Fruit fly (Drosophila melanogaster) whole organism, embryonic: ENCODE measurements around the gene Fancl.

Experiments used
- Blimp-1 ChIP-seq: fragments of 200-800 bp; sonication (Bioruptor generic); optimal IDR thresholded peaks from 3 replicates; lab custom pipeline; 2018; ENCODE audit warnings: missing biosample characterization, missing genetic modification characterization, mild to moderate bottlenecking, moderate library complexity, missing genetic modification reagents
- CG10147 ChIP-seq: fragments of 200-800 bp; sonication (Bioruptor generic); optimal IDR thresholded peaks from 2 replicates; lab custom pipeline; 2019; ENCODE audit warnings: missing biosample characterization, mild to moderate bottlenecking, missing genetic modification characterization, moderate library complexity
- CG10431 ChIP-seq: fragments of 200-800 bp; sonication (Bioruptor generic); optimal IDR thresholded peaks from 3 replicates; lab custom pipeline; 2018; ENCODE audit warnings: missing biosample characterization, mild to moderate bottlenecking, missing genetic modification characterization
- CG10979 ChIP-seq: fragments of 200-800 bp; sonication (Bioruptor generic); optimal IDR thresholded peaks from 2 replicates; lab custom pipeline; 2018; ENCODE audit warnings: missing biosample characterization, mild to moderate bottlenecking, missing genetic modification characterization, moderate library complexity
- CG12219 ChIP-seq: fragments of 200-800 bp; sonication (Bioruptor generic); optimal IDR thresholded peaks from 3 replicates; lab custom pipeline; 2018; ENCODE audit warnings: missing biosample characterization, mild to moderate bottlenecking, missing genetic modification characterization
- CG13424 ChIP-seq: fragments of 200-800 bp; sonication (Bioruptor generic); optimal IDR thresholded peaks from 2 replicates; lab custom pipeline; 2019; ENCODE audit warnings: missing biosample characterization, mild to moderate bottlenecking, missing genetic modification characterization, moderate library complexity
- CG18619 ChIP-seq: fragments of 200-800 bp; sonication (Bioruptor generic); optimal IDR thresholded peaks from 3 replicates; lab custom pipeline; 2017; ENCODE audit warnings: missing biosample characterization, mild to moderate bottlenecking, missing genetic modification characterization
- CG2120 ChIP-seq: fragments of 200-800 bp; sonication (Bioruptor generic); optimal IDR thresholded peaks from 3 replicates; lab custom pipeline; 2016; ENCODE audit warnings: missing biosample characterization, missing genetic modification characterization
- CG2202 ChIP-seq: fragments of 200-800 bp; sonication (Bioruptor generic); optimal IDR thresholded peaks from 2 replicates; lab custom pipeline; 2018; ENCODE audit warnings: missing biosample characterization, mild to moderate bottlenecking, missing genetic modification characterization
- CG2678 ChIP-seq: fragments of 200-800 bp; sonication (Bioruptor generic); optimal IDR thresholded peaks from 3 replicates; lab custom pipeline; 2019; ENCODE audit warnings: missing biosample characterization, mild to moderate bottlenecking, missing genetic modification characterization, moderate library complexity
- CG30403 ChIP-seq: fragments of 200-800 bp; sonication (Bioruptor generic); optimal IDR thresholded peaks from 3 replicates; lab custom pipeline; 2016; ENCODE audit warnings: missing biosample characterization, missing genetic modification characterization
- CG31441 ChIP-seq: fragments of 200-800 bp; sonication (Bioruptor generic); IDR thresholded peaks from 2 replicates; pipeline ENCODE4 v1.3.6; 2022; ENCODE audit warnings: missing biosample characterization, missing genetic modification characterization
- CG3407 ChIP-seq: fragments of 200-800 bp; sonication (Bioruptor generic); optimal IDR thresholded peaks from 2 replicates; lab custom pipeline; 2018; ENCODE audit warnings: missing biosample characterization, mild to moderate bottlenecking, missing genetic modification characterization
- CG4404 ChIP-seq: fragments of 200-800 bp; sonication (Bioruptor generic); IDR thresholded peaks from 2 replicates; pipeline ENCODE4 v1.3.6; 2022; ENCODE audit warnings: missing biosample characterization, missing genetic modification characterization
- CG4424 ChIP-seq: fragments of 200-800 bp; sonication (Bioruptor generic); optimal IDR thresholded peaks from 3 replicates; lab custom pipeline; 2016; ENCODE audit warnings: missing biosample characterization, missing genetic modification characterization
- CG6854 ChIP-seq: fragments of 200-800 bp; sonication (Bioruptor generic); optimal IDR thresholded peaks from 3 replicates; lab custom pipeline; 2017; ENCODE audit warnings: missing biosample characterization, mild to moderate bottlenecking, missing genetic modification characterization
- CG7839 ChIP-seq: fragments of 200-800 bp; sonication (Bioruptor generic); optimal IDR thresholded peaks from 3 replicates; lab custom pipeline; 2018; ENCODE audit warnings: missing biosample characterization, mild to moderate bottlenecking, missing genetic modification characterization, moderate library complexity
- CG8290 ChIP-seq, 3 experiments: fragments of 200-800 bp; sonication (Bioruptor generic); optimal IDR thresholded peaks; 2 replicates each; lab custom pipeline; 2016 to 2019; ENCODE audit warnings: missing biosample characterization in 3 of 3, missing genetic modification characterization in 3 of 3, mild to moderate bottlenecking in 2 of 3, moderate library complexity in 1 of 3
- CG8765 ChIP-seq: fragments of 200-800 bp; sonication (Bioruptor generic); IDR thresholded peaks from 2 replicates; pipeline ENCODE4 v1.3.6; 2022; ENCODE audit warnings: missing biosample characterization, missing genetic modification characterization
- CG9437 ChIP-seq: fragments of 200-800 bp; sonication (Bioruptor generic); optimal IDR thresholded peaks from 2 replicates; lab custom pipeline; 2018; ENCODE audit warnings: missing biosample characterization, mild to moderate bottlenecking, missing genetic modification characterization
- CG9727 ChIP-seq: fragments of 200-800 bp; sonication (Bioruptor generic); optimal IDR thresholded peaks from 3 replicates; lab custom pipeline; 2017; ENCODE audit warnings: missing biosample characterization, mild to moderate bottlenecking, missing genetic modification characterization
- CrebB ChIP-seq: fragments of 200-800 bp; sonication (Bioruptor generic); optimal IDR thresholded peaks from 3 replicates; lab custom pipeline; 2018; ENCODE audit warnings: missing biosample characterization, mild to moderate bottlenecking, missing genetic modification characterization
- E2f1 ChIP-seq: fragments of 200-800 bp; sonication (Bioruptor generic); IDR thresholded peaks from 2 replicates; pipeline ENCODE4 v1.3.6; 2022; ENCODE audit warnings: missing biosample characterization, missing genetic modification characterization
- E2f2 ChIP-seq: fragments of 200-800 bp; sonication (Bioruptor generic); IDR thresholded peaks from 2 replicates; pipeline ENCODE4 v1.3.6; 2022; ENCODE audit warnings: missing biosample characterization, missing genetic modification characterization
- Ets65A ChIP-seq: fragments of 200-800 bp; sonication (Bioruptor generic); peaks from one replicate; lab custom pipeline; 2016; ENCODE audit warnings: missing biosample characterization, missing genetic modification characterization
- Gug ChIP-seq: fragments of 200-800 bp; sonication (Bioruptor generic); IDR thresholded peaks from 4 replicates; pipeline ENCODE4 v1.3.6; 2022; ENCODE audit warnings: missing biosample characterization, missing genetic modification characterization
- Hey ChIP-seq: fragments of 200-800 bp; sonication (Bioruptor generic); optimal IDR thresholded peaks from 3 replicates; lab custom pipeline; 2018; ENCODE audit warnings: missing biosample characterization, mild to moderate bottlenecking, missing genetic modification characterization
- Hr51 ChIP-seq, 2 experiments: fragments of 200-800 bp; sonication (Bioruptor generic); optimal IDR thresholded peaks; 2 replicates in 1 of 2; 3 replicates in 1 of 2; lab custom pipeline; 2016 to 2018; ENCODE audit warnings: missing biosample characterization in 2 of 2, missing genetic modification characterization in 2 of 2, mild to moderate bottlenecking in 1 of 2, moderate library complexity in 1 of 2
- NFAT ChIP-seq: fragments of 200-800 bp; sonication (Bioruptor generic); IDR thresholded peaks from 2 replicates; pipeline ENCODE4 v1.3.6; 2022; ENCODE audit warnings: missing biosample characterization, missing genetic modification characterization
- Oli ChIP-seq: fragments of 200-800 bp; sonication (Bioruptor generic); optimal IDR thresholded peaks from 2 replicates; lab custom pipeline; 2018; ENCODE audit warnings: missing biosample characterization, mild to moderate bottlenecking, missing genetic modification characterization, moderate library complexity
- Six4 ChIP-seq: fragments of 200-800 bp; sonication (Bioruptor generic); optimal IDR thresholded peaks from 2 replicates; lab custom pipeline; 2016; ENCODE audit warnings: missing biosample characterization, missing genetic modification characterization
- Vsx1 ChIP-seq: fragments of 200-800 bp; sonication (Bioruptor generic); optimal IDR thresholded peaks from 2 replicates; lab custom pipeline; 2017; ENCODE audit warnings: missing biosample characterization, mild to moderate bottlenecking, missing genetic modification characterization, missing genetic modification reagents
- Xbp1 ChIP-seq: fragments of 200-800 bp; sonication (Bioruptor generic); optimal IDR thresholded peaks from 3 replicates; lab custom pipeline; 2016; ENCODE audit warnings: missing biosample characterization, mild to moderate bottlenecking, missing genetic modification characterization
- YL-1 ChIP-seq: fragments of 200-800 bp; sonication (Bioruptor generic); optimal IDR thresholded peaks from 3 replicates; lab custom pipeline; 2017; ENCODE audit warnings: missing biosample characterization, mild to moderate bottlenecking, missing genetic modification characterization
- abd-A ChIP-seq: fragments of 200-800 bp; sonication (Bioruptor generic); optimal IDR thresholded peaks from 3 replicates; lab custom pipeline; 2019; ENCODE audit warnings: missing biosample characterization, mild to moderate bottlenecking, missing genetic modification characterization, moderate library complexity
- chinmo ChIP-seq: fragments of 200-800 bp; sonication (Bioruptor generic); IDR thresholded peaks from 4 replicates; pipeline ENCODE4 v1.3.6; 2022; ENCODE audit warnings: missing biosample characterization, missing genetic modification characterization; ENCODE audit not compliant: partially characterized antibody
- crc ChIP-seq: fragments of 200-800 bp; sonication (Bioruptor generic); optimal IDR thresholded peaks from 2 replicates; lab custom pipeline; 2016; ENCODE audit warnings: missing biosample characterization, missing genetic modification characterization
- crp ChIP-seq, 2 experiments: fragments of 200-800 bp; sonication (Bioruptor generic); optimal IDR thresholded peaks; 2 replicates in 1 of 2; 3 replicates in 1 of 2; lab custom pipeline; 2017; ENCODE audit warnings: missing biosample characterization in 2 of 2, missing genetic modification characterization in 2 of 2, mild to moderate bottlenecking in 1 of 2, moderate library complexity in 1 of 2
- grn ChIP-seq: fragments of 200-800 bp; sonication (Bioruptor generic); optimal IDR thresholded peaks from 3 replicates; lab custom pipeline; 2017; ENCODE audit warnings: missing biosample characterization, missing genetic modification characterization
- gt ChIP-seq: fragments of 200-800 bp; sonication (Bioruptor generic); IDR thresholded peaks from 2 replicates; pipeline ENCODE4 v1.3.6; 2022; ENCODE audit warnings: missing biosample characterization, missing genetic modification characterization
- kay ChIP-seq: fragments of 200-800 bp; sonication (Bioruptor generic); optimal IDR thresholded peaks from 2 replicates; lab custom pipeline; 2016; ENCODE audit warnings: missing biosample characterization, missing genetic modification characterization
- lilli ChIP-seq: fragments of 200-800 bp; sonication (Bioruptor generic); optimal IDR thresholded peaks from 3 replicates; lab custom pipeline; 2016; ENCODE audit warnings: missing biosample characterization, missing genetic modification characterization
- mirr ChIP-seq: fragments of 200-800 bp; sonication (Bioruptor generic); optimal IDR thresholded peaks from 3 replicates; lab custom pipeline; 2018; ENCODE audit warnings: missing biosample characterization, mild to moderate bottlenecking, missing genetic modification characterization
- pfk ChIP-seq: fragments of 200-800 bp; sonication (Bioruptor generic); optimal IDR thresholded peaks from 2 replicates; lab custom pipeline; 2018; ENCODE audit warnings: missing biosample characterization, mild to moderate bottlenecking, missing genetic modification characterization, moderate library complexity
- repo ChIP-seq: fragments of 200-800 bp; sonication (Bioruptor generic); optimal IDR thresholded peaks from 2 replicates; lab custom pipeline; 2016; ENCODE audit warnings: missing biosample characterization, missing genetic modification characterization
- schlank ChIP-seq: fragments of 200-800 bp; sonication (Bioruptor generic); optimal IDR thresholded peaks from 2 replicates; lab custom pipeline; 2018; ENCODE audit warnings: missing biosample characterization, mild to moderate bottlenecking, missing genetic modification characterization
- sens ChIP-seq: fragments of 200-800 bp; sonication (Bioruptor generic); peaks from one replicate; lab custom pipeline; 2016; ENCODE audit warnings: missing biosample characterization, missing genetic modification characterization
- sug ChIP-seq: fragments of 200-800 bp; optimal IDR thresholded peaks from 2 replicates; lab custom pipeline; 2019; ENCODE audit warnings: missing biosample characterization, mild to moderate bottlenecking, missing genetic modification characterization, moderate library complexity
- zf30C ChIP-seq: fragments of 200-800 bp; sonication (Bioruptor generic); optimal IDR thresholded peaks from 3 replicates; lab custom pipeline; 2018; ENCODE audit warnings: missing biosample characterization, mild to moderate bottlenecking, missing genetic modification characterization

Gene Fancl

DNA sequence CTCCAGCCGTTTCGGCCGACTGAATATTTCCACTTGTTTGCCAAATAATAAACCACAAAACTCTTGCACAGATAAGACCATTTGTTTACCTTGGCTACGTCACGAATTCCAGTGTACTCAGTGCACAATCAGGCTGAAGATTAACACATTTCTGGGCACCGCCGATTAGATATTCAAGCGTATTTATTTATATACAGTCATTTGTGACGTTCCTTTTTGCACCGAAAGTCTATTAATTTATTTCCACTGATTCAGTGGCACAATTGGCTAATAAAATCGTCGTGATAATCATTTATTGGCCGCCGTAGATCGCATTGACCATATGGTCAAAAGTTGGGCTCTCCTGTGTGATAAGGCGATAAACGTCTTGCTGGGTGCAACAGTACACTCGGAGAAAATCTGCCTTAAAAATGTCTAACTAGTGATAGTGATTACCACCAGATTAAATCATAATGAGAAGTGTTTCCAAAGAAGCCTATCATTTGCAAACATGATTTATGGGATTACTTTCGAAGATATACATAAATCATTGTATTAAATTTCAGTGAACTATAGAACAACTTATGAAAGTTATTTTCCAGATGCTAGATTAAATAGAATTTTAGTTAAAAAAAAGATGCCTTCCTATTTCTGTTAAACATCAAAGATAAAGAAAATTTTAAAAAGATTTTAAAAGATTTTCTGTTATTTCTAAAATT is 1.8 kb upstream of the Fancl start (continued):
- peak; percentile 62 for TF ChIP-seq CG2120 (GFP tag; lab: Kevin White, UChicago)
- peak; percentile 41 for TF ChIP-seq sens
- TF ChIP-seq CG9727 (GFP tag; lab: Kevin White, UChicago): peak; percentile 19
- TF ChIP-seq Oli (tag; lab: Kevin White, UChicago): peak; percentile 10
- TF ChIP-seq lilli: no peak
- TF ChIP-seq zf30C: peak; percentile 26
- no peak for TF ChIP-seq CG2202 (tag; lab: Kevin White, UChicago)
- peak; percentile 9 for TF ChIP-seq CG12219 (GFP tag; lab: Kevin White, UChicago)
- no peak for TF ChIP-seq abd-A
- TF ChIP-seq crp (GFP tag; optimal IDR thresholded peaks at IDR 0.05; lab: Kevin White, UChicago): no peak
- TF ChIP-seq CG2678: peak; percentile 62
- no peak for TF ChIP-seq CG8765 (GFP tag; lab: Robert Waterston, UW)
- peak; percentile 62 for TF ChIP-seq Hey (tag; lab: Kevin White, UChicago)
- TF ChIP-seq CG18619 (GFP tag; lab: Kevin White, UChicago): peak; percentile 2
- no peak for TF ChIP-seq YL-1 (GFP tag; lab: Kevin White, UChicago)
- TF ChIP-seq CG10979 (tag; lab: Kevin White, UChicago): no peak
- TF ChIP-seq Blimp-1: no peak
- TF ChIP-seq CG9437 (GFP tag; lab: Kevin White, UChicago): peak; percentile 17
- TF ChIP-seq E2f1: no peak
- 0 out of 2 replicates have a peak, but pooled peaks have one; percentile 8 for TF ChIP-seq CG31441 (GFP tag; lab: Robert Waterston, UW)
- peak; percentile 11 for TF ChIP-seq Xbp1 (GFP tag; lab: Kevin White, UChicago)
- peak; percentile 80 for TF ChIP-seq sug (tag; lab: Kevin White, UChicago)
- TF ChIP-seq pfk (GFP tag; lab: Kevin White, UChicago): peak; percentile 22
- no peak for TF ChIP-seq Ets65A (GFP tag; lab: Kevin White, UChicago)
- no peak for TF ChIP-seq crc (GFP tag; lab: Kevin White, UChicago)
- TF ChIP-seq gt (GFP tag; lab: Robert Waterston, UW): no peak
- no peak for TF ChIP-seq kay
- peak; percentile 8 for TF ChIP-seq schlank (tag; lab: Kevin White, UChicago)
- TF ChIP-seq CG7839 (tag; lab: Kevin White, UChicago): peak; percentile 38
- no peak for TF ChIP-seq CG10147 (GFP tag; lab: Kevin White, UChicago)
- no peak for TF ChIP-seq CG3407 (GFP tag; lab: Kevin White, UChicago)
- peak; percentile 48 for TF ChIP-seq CrebB (tag; lab: Kevin White, UChicago)
- TF ChIP-seq CG13424 (tag; lab: Kevin White, UChicago): peak; percentile 27
- TF ChIP-seq grn (GFP tag; lab: Kevin White, UChicago): peak; percentile 77
- TF ChIP-seq CG30403 (GFP tag; lab: Kevin White, UChicago): peak; percentile 25
- no peak for TF ChIP-seq CG8290 (GFP tag; optimal IDR thresholded peaks at IDR 0.05; lab: Kevin White, UChicago)
- peak in 1 of 2 experiments; percentile 27 for TF ChIP-seq CG8290 (tag; optimal IDR thresholded peaks at IDR 0.05; lab: Kevin White, UChicago)
- TF ChIP-seq CG10431 (GFP tag; lab: Kevin White, UChicago): no peak
- no peak for TF ChIP-seq CG4404 (GFP tag; lab: Robert Waterston, UW)
- peak; percentile 17 for TF ChIP-seq CG6854 (GFP tag; lab: Kevin White, UChicago)
- 0 out of 2 replicates have a peak, but pooled peaks have one; percentile 6 for TF ChIP-seq E2f2
- no peak for TF ChIP-seq Six4
- no peak for TF ChIP-seq NFAT (GFP tag; lab: Robert Waterston, UW)
- TF ChIP-seq Gug (GFP tag; lab: Robert Waterston, UW): no peak
- peak; percentile 95 for TF ChIP-seq mirr
- 0 out of 4 replicates have a peak, but pooled peaks have one; percentile 44 for TF ChIP-seq chinmo (GFP tag; lab: Robert Waterston, UW)
- peak; percentile 93 for TF ChIP-seq Vsx1 (GFP tag; lab: Kevin White, UChicago)
- no peak for TF ChIP-seq CG4424 (GFP tag; lab: Kevin White, UChicago)
- peak in 1 of 2 experiments; percentile 7 for TF ChIP-seq Hr51 (GFP tag; optimal IDR thresholded peaks at IDR 0.05; lab: Kevin White, UChicago)
- TF ChIP-seq repo (GFP tag; lab: Kevin White, UChicago): no peak
